Worm (Caenorhabditis elegans): ENCODE data around the gene nhr-98.

- TF ChIP-seq unc-62 (GFP tag; optimal IDR thresholded peaks at IDR 0.05) (no peak), nhr-28 (tag; optimal IDR thresholded peaks at IDR 0.05) (no peak), nhr-12 (tag; optimal IDR thresholded peaks at IDR 0.05) (no peak), lin-32 (GFP tag; optimal IDR thresholded peaks at IDR 0.05) (no peak), unc-39 (tag; optimal IDR thresholded peaks at IDR 0.05) (no peak), sptf-1 (tag; optimal IDR thresholded peaks at IDR 0.05) (no peak)
Observed at ce11 chrV:482860-483259, 29.2 kb downstream of the nhr-98 start.

Measured in whole organism, mixed stage, embryonic.